Worm (Caenorhabditis elegans) whole organism, L4 larva: ENCODE results near the gene ocr-2.

Experiments
- F26F4.8 ChIP-seq: fragments of 200-800 bp; sonication (Bioruptor generic); conservative IDR thresholded peaks from 2 replicates; pipeline ENCODE4 v1.3.6; 2022; ENCODE audit warnings: missing genetic modification characterization, missing compliant biosample characterization
- F37D6.2 ChIP-seq: sonication (generic microtip); optimal IDR thresholded peaks from 2 replicates; lab custom pipeline; 2016; ENCODE audit warnings: mild to moderate bottlenecking, missing genetic modification characterization, missing compliant biosample characterization
- F44E2.7 ChIP-seq: fragments of 200-800 bp; sonication (Bioruptor generic); IDR thresholded peaks from 2 replicates; pipeline ENCODE4 v2.1.2; 2022; ENCODE audit warnings: missing genetic modification characterization, missing compliant biosample characterization
- T20F7.1 ChIP-seq: fragments of 200-800 bp; sonication (Bioruptor generic); optimal IDR thresholded peaks from 2 replicates; lab custom pipeline; 2018; ENCODE audit warnings: mild to moderate bottlenecking, missing genetic modification characterization, missing compliant biosample characterization
- Y48G9A.11 ChIP-seq: fragments of 200-800 bp; sonication (Bioruptor generic); IDR thresholded peaks from 2 replicates; pipeline ENCODE4 v1.3.6; 2022; ENCODE audit warnings: missing genetic modification reagents, missing genetic modification characterization, missing compliant biosample characterization
- aha-1 ChIP-seq: fragments of 150-350 bp; peaks from one replicate; lab custom pipeline; 2014; ENCODE audit warnings: missing biosample characterization, missing genetic modification characterization
- ama-1 ChIP-seq: fragments of 150-350 bp; optimal IDR thresholded peaks from 2 replicates; lab custom pipeline; 2014; ENCODE audit warnings: inconsistent platforms, mixed read lengths
- ceh-20 ChIP-seq: fragments of 200-800 bp; sonication (Bioruptor generic); IDR thresholded peaks from 2 replicates; pipeline ENCODE4 v1.3.6; 2022; ENCODE audit warnings: missing genetic modification reagents, missing genetic modification characterization, missing compliant biosample characterization
- ceh-82 ChIP-seq: sonication (generic microtip); optimal IDR thresholded peaks from 2 replicates; lab custom pipeline; 2017; ENCODE audit warnings: missing biosample characterization, missing genetic modification characterization
- ctbp-1 ChIP-seq: fragments of 200-800 bp; sonication (Bioruptor generic); IDR thresholded peaks from 2 replicates; pipeline ENCODE4 v1.3.6; 2022; ENCODE audit warnings: missing genetic modification reagents, missing genetic modification characterization, missing compliant biosample characterization
- daf-12 ChIP-seq: fragments of 150-350 bp; optimal IDR thresholded peaks from 2 replicates; lab custom pipeline; 2014; ENCODE audit warnings: missing biosample characterization, missing genetic modification reagents, missing genetic modification characterization
- dmd-8 ChIP-seq: fragments of 200-800 bp; sonication (Bioruptor generic); IDR thresholded peaks from 2 replicates; pipeline ENCODE4 v1.3.6; 2022; ENCODE audit warnings: missing genetic modification characterization, missing compliant biosample characterization
- dpl-1 ChIP-seq: fragments of 150-350 bp; optimal IDR thresholded peaks from 2 replicates; lab custom pipeline; 2014; ENCODE audit warnings: missing biosample characterization, missing genetic modification reagents, missing genetic modification characterization
- fos-1 ChIP-seq: fragments of 150-350 bp; optimal IDR thresholded peaks from 2 replicates; lab custom pipeline; 2014; ENCODE audit warnings: missing biosample characterization, missing genetic modification characterization
- gei-8 ChIP-seq: fragments of 200-800 bp; sonication (Bioruptor generic); optimal IDR thresholded peaks from 2 replicates; lab custom pipeline; 2018; ENCODE audit warnings: mild to moderate bottlenecking, missing genetic modification characterization, missing compliant biosample characterization
- hlh-11 ChIP-seq: fragments of 200-800 bp; sonication (Bioruptor generic); optimal IDR thresholded peaks from 2 replicates; lab custom pipeline; 2018; ENCODE audit warnings: mild to moderate bottlenecking, missing genetic modification characterization, missing compliant biosample characterization
- hlh-30 ChIP-seq: sonication (generic microtip); optimal IDR thresholded peaks from 2 replicates; lab custom pipeline; 2017; ENCODE audit warnings: antibody characterized with exemption, mild to moderate bottlenecking, missing genetic modification characterization, missing compliant biosample characterization; ENCODE audit not compliant: insufficient read depth
- hmg-1.1 ChIP-seq: fragments of 200-800 bp; sonication (Bioruptor generic); IDR thresholded peaks from 2 replicates; pipeline ENCODE4 v1.3.6; 2022; ENCODE audit warnings: missing genetic modification reagents, missing genetic modification characterization, missing compliant biosample characterization
- jun-1 ChIP-seq: fragments of 150-350 bp; optimal IDR thresholded peaks from 2 replicates; lab custom pipeline; 2014; ENCODE audit warnings: missing biosample characterization, missing genetic modification reagents, missing genetic modification characterization
- lin-15B ChIP-seq: fragments of 150-350 bp; sonication (generic microtip); optimal IDR thresholded peaks from 3 replicates; lab custom pipeline; 2014; ENCODE audit warnings: missing biosample characterization, missing genetic modification characterization
- lin-39 ChIP-seq: fragments of 150-350 bp; optimal IDR thresholded peaks from 2 replicates; lab custom pipeline; 2014; ENCODE audit warnings: missing biosample characterization, missing genetic modification reagents, missing genetic modification characterization
- lir-3 ChIP-seq: sonication (generic microtip); optimal IDR thresholded peaks from 2 replicates; lab custom pipeline; 2016; ENCODE audit warnings: mild to moderate bottlenecking, missing genetic modification characterization, missing compliant biosample characterization
- madf-5 ChIP-seq, 2 experiments: fragments of 200-800 bp; sonication (Bioruptor generic); IDR thresholded peaks; 2 replicates each; pipeline ENCODE4 v1.3.6; 2022; ENCODE audit warnings: missing compliant biosample characterization in 2 of 2, missing genetic modification characterization in 2 of 2
- madf-9 ChIP-seq: fragments of 200-800 bp; sonication (Bioruptor generic); conservative IDR thresholded peaks from 2 replicates; pipeline ENCODE4 v1.3.6; 2022; ENCODE audit warnings: missing genetic modification reagents, missing genetic modification characterization, missing compliant biosample characterization
- mep-1 ChIP-seq: fragments of 150-350 bp; sonication (generic microtip); optimal IDR thresholded peaks from 3 replicates; lab custom pipeline; 2014; ENCODE audit warnings: missing biosample characterization, missing genetic modification characterization
- mes-2 ChIP-seq: sonication (generic microtip); optimal IDR thresholded peaks from 2 replicates; lab custom pipeline; 2016; ENCODE audit warnings: missing genotype, mild to moderate bottlenecking, missing genetic modification characterization, missing compliant biosample characterization; ENCODE audit not compliant: poor library complexity, severe bottlenecking
- mxl-3 ChIP-seq: fragments of 200-800 bp; sonication (Bioruptor generic); optimal IDR thresholded peaks from 2 replicates; lab custom pipeline; 2018; ENCODE audit warnings: mild to moderate bottlenecking, missing genetic modification characterization, missing compliant biosample characterization
- nhr-102 ChIP-seq: sonication (generic microtip); optimal IDR thresholded peaks from 2 replicates; lab custom pipeline; 2016; ENCODE audit warnings: mild to moderate bottlenecking, missing genetic modification characterization, moderate library complexity, missing compliant biosample characterization
- nhr-28 ChIP-seq: fragments of 150-350 bp; optimal IDR thresholded peaks from 2 replicates; lab custom pipeline; 2014; ENCODE audit warnings: missing biosample characterization, missing genetic modification characterization
- nhr-41 ChIP-seq: fragments of 200-800 bp; sonication (Bioruptor generic); IDR thresholded peaks from 2 replicates; pipeline ENCODE4 v1.3.6; 2022; ENCODE audit warnings: missing genetic modification reagents, missing genetic modification characterization, missing compliant biosample characterization
- nhr-42 ChIP-seq: fragments of 200-800 bp; sonication (Bioruptor generic); IDR thresholded peaks from 2 replicates; pipeline ENCODE4 v1.3.6; 2022; ENCODE audit warnings: missing genetic modification characterization, missing compliant biosample characterization
- nhr-6 ChIP-seq: fragments of 150-350 bp; optimal IDR thresholded peaks from 2 replicates; lab custom pipeline; 2014; ENCODE audit warnings: missing biosample characterization, missing genetic modification characterization
- nhr-77 ChIP-seq: fragments of 150-350 bp; optimal IDR thresholded peaks from 2 replicates; lab custom pipeline; 2014; ENCODE audit warnings: missing biosample characterization, missing genetic modification characterization
- pha-4 ChIP-seq, 2 experiments: fragments of 150-350 bp in 1 of 2; fragments of 200-800 bp in 1 of 2; sonication (Bioruptor generic) in 1 of 2; IDR thresholded peaks in 1 of 2; optimal IDR thresholded peaks in 1 of 2; 2 replicates each; pipeline versions ENCODE4 v1.3.6 to Lab custom; 2014 to 2022; ENCODE audit warnings: missing genetic modification characterization in 2 of 2, missing genetic modification reagents in 2 of 2, missing biosample characterization in 1 of 2, missing compliant biosample characterization in 1 of 2
- pqm-1 ChIP-seq: sonication (generic microtip); optimal IDR thresholded peaks from 2 replicates; lab custom pipeline; 2017; ENCODE audit warnings: missing biosample characterization, missing genetic modification characterization
- sdz-12 ChIP-seq: fragments of 200-800 bp; sonication (Bioruptor generic); optimal IDR thresholded peaks from 2 replicates; lab custom pipeline; 2018; ENCODE audit warnings: mild to moderate bottlenecking, missing genetic modification characterization, missing compliant biosample characterization
- skn-1 ChIP-seq: fragments of 150-350 bp; optimal IDR thresholded peaks from 2 replicates; lab custom pipeline; 2014; ENCODE audit warnings: missing biosample characterization, missing genetic modification characterization
- snpc-4 ChIP-seq: fragments of 150-350 bp; optimal IDR thresholded peaks from 2 replicates; lab custom pipeline; 2014; ENCODE audit warnings: missing biosample characterization, missing genetic modification characterization
- spr-1 ChIP-seq: sonication (generic microtip); optimal IDR thresholded peaks from 2 replicates; lab custom pipeline; 2016; ENCODE audit warnings: mild to moderate bottlenecking, missing genetic modification characterization, missing compliant biosample characterization
- spr-3 ChIP-seq: fragments of 200-800 bp; sonication (Bioruptor generic); optimal IDR thresholded peaks from 2 replicates; lab custom pipeline; 2018; ENCODE audit warnings: mild to moderate bottlenecking, missing genetic modification characterization, missing compliant biosample characterization
- unc-62 ChIP-seq, 3 experiments: fragments of 150-350 bp in 1 of 3; sonication (generic microtip); optimal IDR thresholded peaks in 2 of 3; peaks in 1 of 3; 1 replicate in 1 of 3; 2 replicates in 2 of 3; lab custom pipeline; 2014 to 2017; ENCODE audit warnings: missing biosample characterization in 3 of 3, missing genetic modification characterization in 3 of 3, missing genetic modification reagents in 3 of 3, missing genotype in 1 of 3
- zfp-2 ChIP-seq: sonication (generic microtip); optimal IDR thresholded peaks from 2 replicates; lab custom pipeline; 2016; ENCODE audit warnings: mild to moderate bottlenecking, missing genetic modification characterization, missing compliant biosample characterization
- ztf-7 ChIP-seq: fragments of 150-350 bp; optimal IDR thresholded peaks from 2 replicates; lab custom pipeline; 2014; ENCODE audit warnings: missing biosample characterization, missing genetic modification characterization

The ocr-2 gene

DNA sequence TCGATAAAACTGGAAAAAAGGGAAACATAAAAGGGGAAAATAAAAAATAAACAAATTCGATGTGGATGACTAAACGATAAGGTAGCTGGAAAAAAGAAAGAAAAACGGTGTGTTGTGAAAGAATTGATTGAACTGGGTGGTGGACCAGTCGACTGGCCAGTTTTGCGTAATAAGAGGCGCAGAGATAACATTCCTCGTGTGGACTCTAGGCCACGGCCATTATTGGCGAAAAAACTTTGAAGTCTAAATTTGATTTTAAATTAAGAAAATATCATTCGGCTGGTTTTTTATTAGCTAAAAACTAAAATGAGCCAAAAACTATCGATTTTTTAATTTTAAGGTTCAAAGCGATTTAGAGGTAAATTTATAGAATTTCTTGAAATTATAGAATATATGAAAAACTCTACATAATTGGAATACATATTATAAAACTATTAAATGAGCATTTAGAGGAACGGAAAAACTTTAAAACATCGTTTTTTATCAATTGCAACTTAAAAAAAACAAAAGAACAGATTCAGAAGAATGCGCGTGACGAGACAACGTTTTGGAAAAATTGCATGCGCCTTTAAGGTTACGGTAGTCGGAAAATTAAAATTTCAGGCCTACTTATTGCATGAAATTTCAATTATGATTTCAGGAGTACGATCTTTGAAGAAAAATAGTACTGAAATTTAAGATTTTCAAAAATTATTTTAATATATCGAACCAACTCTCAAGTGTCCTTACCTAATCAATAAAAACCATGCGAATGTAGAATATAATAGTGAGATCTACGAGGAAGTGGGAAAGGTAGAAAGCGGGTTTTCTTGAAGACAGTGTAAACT, 14.4 kb downstream of the ocr-2 start, which contains the start of gene hgrs-1:
TSS of gene hgrs-1 (minus strand) at position 777 of the 827 bp plus-strand sequence.
- TF ChIP-seq dmd-8 (GFP tag; lab: Robert Waterston, UW) (no peak), hmg-1.1 (GFP tag; lab: Robert Waterston, UW) (peak; percentile 22; the same call in 1 of the 2 replicates), mes-2 (tag; lab: Kevin White, UChicago) (peak; percentile 69), Y48G9A.11 (no peak), spr-3 (GFP tag; lab: Kevin White, UChicago) (no peak), hlh-30 (tag; lab: Kevin White, UChicago) (peak; percentile 28), nhr-6 (tag; lab: Kevin White, UChicago) (peak; percentile 23)

ce11 chrIV:8203555-8203954, 16.3 kb downstream of the ocr-2 start:
- TF ChIP-seq nhr-41 (GFP tag; lab: Robert Waterston, UW), result no peak
- TF ChIP-seq nhr-102 (tag; lab: Kevin White, UChicago), result no peak
- no peak for TF ChIP-seq mep-1 (tag; lab: Kevin White, UChicago)
- TF ChIP-seq madf-9 (GFP tag; lab: Robert Waterston, UW), result no peak
- peak in 1 of 2 experiments; percentile 96 for TF ChIP-seq unc-62 (GFP tag; optimal IDR thresholded peaks at IDR 0.05 in 1 of 2; lab: Kevin White, UChicago)
- no peak for TF ChIP-seq unc-62 (tag; optimal IDR thresholded peaks at IDR 0.05; lab: Kevin White, UChicago)
- TF ChIP-seq, all 104 proteins: peak for 1

DNA sequence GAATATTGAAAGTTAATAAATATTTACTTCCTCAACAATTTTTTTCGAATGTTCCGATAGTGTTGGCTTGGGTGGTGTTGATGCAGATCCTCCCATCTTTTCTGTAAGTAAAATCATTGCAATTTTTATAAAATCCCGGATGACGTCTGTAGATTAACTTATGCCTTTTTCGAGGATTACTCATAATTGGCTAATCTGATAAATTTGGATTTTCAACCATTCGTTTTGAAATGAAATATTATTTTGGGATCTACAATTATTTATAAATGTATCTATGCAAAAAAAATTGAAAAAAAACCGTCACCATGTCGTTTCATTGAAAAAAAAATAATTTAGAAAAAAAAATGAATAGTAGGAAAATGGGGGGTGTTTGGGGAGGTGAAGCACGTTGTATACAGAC, 18.8 kb downstream of the ocr-2 start, which contains the start of gene glrx-22:
TSS of gene glrx-22 (minus strand) at position 101 of the 400 bp plus-strand sequence.
- TF ChIP-seq nhr-77 (no peak), mxl-3 (no peak), aha-1 (tag; lab: Kevin White, UChicago) (peak; percentile 35), F26F4.8 (GFP tag; lab: Robert Waterston, UW) (no peak)

ce11 chrIV:8199824-8200223, 20.1 kb downstream of the ocr-2 start:
- TF ChIP-seq aha-1 (tag; lab: Kevin White, UChicago) (no peak), pha-4 (GFP tag; IDR thresholded peaks at IDR 0.05; lab: Robert Waterston, UW) (no peak), pha-4 (tag; optimal IDR thresholded peaks at IDR 0.05; lab: Kevin White, UChicago) (no peak), spr-1 (tag; lab: Kevin White, UChicago) (no peak), lin-39 (tag; lab: Kevin White, UChicago) (no peak), pqm-1 (tag; lab: Kevin White, UChicago) (peak; percentile 67), madf-5 (GFP tag; IDR thresholded peaks at IDR 0.05; lab: Robert Waterston, UW) (no peak), zfp-2 (no peak), F44E2.7 (GFP tag; lab: Robert Waterston, UW) (no peak), jun-1 (no peak), hlh-11 (tag; lab: Kevin White, UChicago) (peak; percentile 40), ama-1 (lab: Kevin White, UChicago) (no peak), fos-1 (tag; lab: Kevin White, UChicago) (no peak), nhr-77 (peak; percentile 50), skn-1 (tag; lab: Kevin White, UChicago) (no peak), T20F7.1 (GFP tag; lab: Kevin White, UChicago) (peak; percentile 31), ztf-7 (tag; lab: Kevin White, UChicago) (peak; percentile 18), lin-15B (tag; lab: Kevin White, UChicago) (no peak), snpc-4 (tag; lab: Kevin White, UChicago) (no peak), nhr-41 (GFP tag; lab: Robert Waterston, UW) (no peak), lir-3 (tag; lab: Kevin White, UChicago) (no peak), ceh-20 (GFP tag; lab: Robert Waterston, UW) (no peak), ctbp-1 (no peak), nhr-28 (peak; percentile 23), mep-1 (tag; lab: Kevin White, UChicago) (peak; percentile 12), ceh-82 (tag; lab: Kevin White, UChicago) (no peak), dpl-1 (GFP tag; lab: Kevin White, UChicago) (no peak), gei-8 (no peak), nhr-42 (GFP tag; lab: Robert Waterston, UW) (no peak), daf-12 (tag; lab: Kevin White, UChicago) (no peak), sdz-12 (GFP tag; lab: Kevin White, UChicago) (no peak), Y48G9A.11 (no peak), F37D6.2 (tag; lab: Kevin White, UChicago) (no peak)
